Worm (Caenorhabditis elegans) whole organism, L3 larva: ENCODE data around the gene fbxa-80.

ENCODE experiments used
- ZK546.5 ChIP-seq: sonication (generic microtip); optimal IDR thresholded peaks from 2 replicates; lab custom pipeline; 2017; ENCODE audit warnings: missing biosample characterization, missing genetic modification characterization
- ama-1 ChIP-seq: fragments of 150-350 bp; optimal IDR thresholded peaks from 2 replicates; lab custom pipeline; 2018
- ceh-28 ChIP-seq: fragments of 150-350 bp; optimal IDR thresholded peaks from 2 replicates; lab custom pipeline; 2014; ENCODE audit warnings: missing biosample characterization, missing genetic modification reagents, missing genetic modification characterization
- elt-1 ChIP-seq: fragments of 150-350 bp; optimal IDR thresholded peaks from 2 replicates; lab custom pipeline; 2014; ENCODE audit warnings: missing biosample characterization, missing genetic modification characterization
- elt-2 ChIP-seq: sonication (generic microtip); optimal IDR thresholded peaks from 2 replicates; lab custom pipeline; 2016; ENCODE audit warnings: missing genetic modification reagents, mild to moderate bottlenecking, missing genetic modification characterization, missing compliant biosample characterization
- lin-39 ChIP-seq: fragments of 150-350 bp; optimal IDR thresholded peaks from 2 replicates; lab custom pipeline; 2018; ENCODE audit warnings: missing biosample characterization, missing genetic modification reagents, missing genetic modification characterization
- mml-1 ChIP-seq: fragments of 150-350 bp; sonication (generic microtip); optimal IDR thresholded peaks from 3 replicates; lab custom pipeline; 2014; ENCODE audit warnings: missing biosample characterization, missing genetic modification characterization
- unc-39 ChIP-seq: sonication (generic microtip); optimal IDR thresholded peaks from 4 replicates; lab custom pipeline; 2017; ENCODE audit warnings: missing biosample characterization, missing genetic modification characterization
- unc-62 ChIP-seq: fragments of 150-350 bp; sonication (generic microtip); optimal IDR thresholded peaks from 4 replicates; lab custom pipeline; 2014; ENCODE audit warnings: missing biosample characterization, missing genetic modification reagents, missing genetic modification characterization
- ztf-11 ChIP-seq: fragments of 150-350 bp; optimal IDR thresholded peaks from 2 replicates; lab custom pipeline; 2014; ENCODE audit warnings: missing biosample characterization, missing genetic modification characterization

DNA sequence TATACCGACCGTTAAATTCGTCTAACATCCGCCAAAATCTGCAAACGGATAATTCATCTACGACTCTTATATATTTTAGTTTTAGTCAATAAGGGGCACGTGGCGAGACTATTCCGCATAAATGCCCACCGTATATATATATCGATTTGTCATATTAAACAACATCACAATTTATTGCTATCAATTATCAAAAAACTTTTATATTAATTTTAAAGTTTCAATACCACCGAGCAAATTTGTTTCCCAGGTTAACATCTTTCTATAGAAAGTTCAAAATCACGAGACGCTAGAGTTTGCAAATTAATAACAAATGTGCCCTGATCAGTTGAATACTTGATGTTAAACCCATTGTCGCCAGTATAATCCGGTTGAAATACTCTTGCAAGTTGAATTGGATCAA lies 32.5 kb upstream of the fbxa-80 start, which contains the start of gene Y82E9BL.5:
- TF ChIP-seq lin-39 (tag; lab: Kevin White, UChicago): no peak
- TF ChIP-seq ztf-11 (tag; lab: Kevin White, UChicago): no peak
- TF ChIP-seq ZK546.5 (tag; lab: Kevin White, UChicago): no peak
- no peak for TF ChIP-seq unc-62
- no peak for TF ChIP-seq elt-2
- no peak for TF ChIP-seq mml-1 (tag; lab: Kevin White, UChicago)
- TF ChIP-seq ceh-28 (tag; lab: Kevin White, UChicago): no peak
- no peak for TF ChIP-seq elt-1 (tag; lab: Kevin White, UChicago)
- TF ChIP-seq ama-1 (lab: Kevin White, UChicago): no peak
- TF ChIP-seq unc-39 (tag; lab: Kevin White, UChicago): no peak
